Worm (Caenorhabditis elegans) whole organism, L2 larva: ENCODE results near the gene srlf-26.

ENCODE experiments used
- C34F6.9 ChIP-seq: fragments of 150-350 bp; optimal IDR thresholded peaks from 2 replicates; lab custom pipeline; 2014; ENCODE audit warnings: missing biosample characterization, missing genetic modification characterization
- R02D3.7 ChIP-seq: fragments of 150-350 bp; optimal IDR thresholded peaks from 2 replicates; lab custom pipeline; 2014; ENCODE audit warnings: missing biosample characterization, missing genetic modification characterization
- ZK546.5 ChIP-seq: sonication (generic microtip); optimal IDR thresholded peaks from 2 replicates; lab custom pipeline; 2017; ENCODE audit warnings: missing biosample characterization, missing genetic modification characterization
- aly-2 ChIP-seq: fragments of 150-350 bp; optimal IDR thresholded peaks from 2 replicates; lab custom pipeline; 2014; ENCODE audit warnings: missing biosample characterization, missing genetic modification characterization
- ama-1 ChIP-seq: fragments of 150-350 bp; optimal IDR thresholded peaks from 2 replicates; lab custom pipeline; 2018; ENCODE audit warnings: inconsistent platforms
- blmp-1 ChIP-seq: sonication (generic microtip); optimal IDR thresholded peaks from 2 replicates; lab custom pipeline; 2017; ENCODE audit warnings: missing genetic modification characterization, mild to moderate bottlenecking, missing compliant biosample characterization, antibody characterized with exemption, moderate library complexity; ENCODE audit not compliant: insufficient read depth
- ceh-16 ChIP-seq: fragments of 150-350 bp; optimal IDR thresholded peaks from 2 replicates; lab custom pipeline; 2014; ENCODE audit warnings: missing biosample characterization, missing genetic modification characterization
- crh-2 ChIP-seq: sonication (generic microtip); optimal IDR thresholded peaks from 2 replicates; lab custom pipeline; 2017; ENCODE audit warnings: missing biosample characterization, missing genetic modification characterization
- egl-27 ChIP-seq: sonication (generic microtip); optimal IDR thresholded peaks from 3 replicates; lab custom pipeline; 2017; ENCODE audit warnings: missing biosample characterization, missing genetic modification reagents, missing genetic modification characterization
- elt-1 ChIP-seq: fragments of 150-350 bp; optimal IDR thresholded peaks from 2 replicates; lab custom pipeline; 2014; ENCODE audit warnings: missing biosample characterization, missing genetic modification characterization
- fos-1 ChIP-seq: fragments of 150-350 bp; optimal IDR thresholded peaks from 2 replicates; lab custom pipeline; 2014; ENCODE audit warnings: missing biosample characterization, missing genetic modification characterization
- gmeb-1 ChIP-seq: fragments of 150-350 bp; optimal IDR thresholded peaks from 2 replicates; lab custom pipeline; 2014; ENCODE audit warnings: missing biosample characterization, missing genetic modification characterization
- lin-13 ChIP-seq: fragments of 150-350 bp; optimal IDR thresholded peaks from 2 replicates; lab custom pipeline; 2014; ENCODE audit warnings: missing biosample characterization, missing genetic modification reagents, missing genetic modification characterization
- lin-39 ChIP-seq: fragments of 150-350 bp; optimal IDR thresholded peaks from 2 replicates; lab custom pipeline; 2014; ENCODE audit warnings: missing biosample characterization, missing genetic modification reagents, missing genetic modification characterization
- lsy-2 ChIP-seq, 2 experiments: fragments of 150-350 bp in 1 of 2; sonication (generic microtip) in 1 of 2; optimal IDR thresholded peaks; 2 replicates each; lab custom pipeline; 2014 to 2017; ENCODE audit warnings: missing biosample characterization in 2 of 2, missing genetic modification characterization in 2 of 2
- mab-5 ChIP-seq: fragments of 150-350 bp; optimal IDR thresholded peaks from 2 replicates; lab custom pipeline; 2014; ENCODE audit warnings: missing biosample characterization, missing genetic modification characterization
- mbf-1 ChIP-seq: sonication (generic microtip); optimal IDR thresholded peaks from 2 replicates; lab custom pipeline; 2017; ENCODE audit warnings: missing biosample characterization, missing genetic modification characterization
- mdl-1 ChIP-seq, 2 experiments: fragments of 150-350 bp in 1 of 2; sonication (generic microtip) in 1 of 2; optimal IDR thresholded peaks; 2 replicates each; lab custom pipeline; 2017; ENCODE audit warnings: missing biosample characterization in 2 of 2, missing genetic modification characterization in 2 of 2
- nhr-10 ChIP-seq: sonication (generic microtip); optimal IDR thresholded peaks from 2 replicates; lab custom pipeline; 2017; ENCODE audit warnings: missing biosample characterization, missing genetic modification characterization
- nhr-11 ChIP-seq: fragments of 150-350 bp; optimal IDR thresholded peaks from 2 replicates; lab custom pipeline; 2014; ENCODE audit warnings: missing biosample characterization, missing genetic modification characterization
- nhr-12 ChIP-seq: fragments of 150-350 bp; optimal IDR thresholded peaks from 2 replicates; lab custom pipeline; 2014; ENCODE audit warnings: missing biosample characterization, missing genetic modification characterization
- nhr-129 ChIP-seq: fragments of 150-350 bp; optimal IDR thresholded peaks from 2 replicates; lab custom pipeline; 2014; ENCODE audit warnings: missing biosample characterization, missing genetic modification characterization
- nhr-23 ChIP-seq: fragments of 150-350 bp; optimal IDR thresholded peaks from 2 replicates; lab custom pipeline; 2014; ENCODE audit warnings: missing biosample characterization, missing genetic modification reagents, missing genetic modification characterization
- nhr-25 ChIP-seq: fragments of 150-350 bp; sonication (generic microtip); optimal IDR thresholded peaks from 3 replicates; lab custom pipeline; 2014; ENCODE audit warnings: missing biosample characterization, missing genetic modification characterization
- nhr-6 ChIP-seq: fragments of 150-350 bp; optimal IDR thresholded peaks from 2 replicates; lab custom pipeline; 2014; ENCODE audit warnings: missing biosample characterization, missing genetic modification characterization
- nhr-77 ChIP-seq: fragments of 150-350 bp; optimal IDR thresholded peaks from 2 replicates; lab custom pipeline; 2014; ENCODE audit warnings: missing biosample characterization, missing genetic modification characterization
- skn-1 ChIP-seq: sonication (generic microtip); optimal IDR thresholded peaks from 2 replicates; lab custom pipeline; 2017; ENCODE audit warnings: missing biosample characterization, missing genetic modification characterization
- sma-3 ChIP-seq: sonication (generic microtip); optimal IDR thresholded peaks from 2 replicates; lab custom pipeline; 2016; ENCODE audit warnings: missing genetic modification reagents, missing genetic modification characterization, missing compliant biosample characterization
- sma-9 ChIP-seq, 2 experiments: fragments of 150-350 bp in 1 of 2; sonication (generic microtip) in 1 of 2; optimal IDR thresholded peaks; 2 replicates each; lab custom pipeline; 2014 to 2016; ENCODE audit warnings: missing genetic modification characterization in 2 of 2, mild to moderate bottlenecking in 1 of 2, missing biosample characterization in 1 of 2, missing compliant biosample characterization in 1 of 2, missing genetic modification reagents in 1 of 2, moderate library complexity in 1 of 2
- snpc-4 ChIP-seq: fragments of 150-350 bp; optimal IDR thresholded peaks from 2 replicates; lab custom pipeline; 2014; ENCODE audit warnings: missing biosample characterization, missing genetic modification characterization
- unc-39 ChIP-seq: fragments of 150-350 bp; optimal IDR thresholded peaks from 2 replicates; lab custom pipeline; 2014; ENCODE audit warnings: missing biosample characterization, missing genetic modification characterization
- unc-55 ChIP-seq: fragments of 150-350 bp; sonication (generic microtip); optimal IDR thresholded peaks from 3 replicates; lab custom pipeline; 2014; ENCODE audit warnings: missing biosample characterization, missing genetic modification reagents, missing genetic modification characterization
- unc-62 ChIP-seq: fragments of 150-350 bp; optimal IDR thresholded peaks from 2 replicates; lab custom pipeline; 2014; ENCODE audit warnings: missing biosample characterization, missing genetic modification reagents, missing genetic modification characterization
- zag-1 ChIP-seq: fragments of 150-350 bp; optimal IDR thresholded peaks from 2 replicates; lab custom pipeline; 2014; ENCODE audit warnings: missing biosample characterization, missing genetic modification characterization
- ztf-1 ChIP-seq: fragments of 200-800 bp; sonication (Bioruptor generic); conservative IDR thresholded peaks from 2 replicates; pipeline ENCODE4 v1.3.6; 2022; ENCODE audit warnings: missing genetic modification characterization, missing compliant biosample characterization

The srlf-26 gene

ce11 chrIV:13687631-13688030, 8.9 kb downstream of the srlf-26 start:
- no peak for TF ChIP-seq unc-62 (GFP tag; lab: Kevin White, UChicago)
- no peak for TF ChIP-seq nhr-6 (tag; lab: Kevin White, UChicago)
- TF ChIP-seq ama-1 (lab: Kevin White, UChicago), result no peak
- TF ChIP-seq unc-39 (tag; lab: Kevin White, UChicago), result no peak
- no peak for TF ChIP-seq blmp-1
- TF ChIP-seq ceh-16 (tag; lab: Kevin White, UChicago), result no peak
- TF ChIP-seq snpc-4 (tag; lab: Kevin White, UChicago), result no peak
- TF ChIP-seq fos-1, result no peak

ce11 chrIV:13689302-13689880, 10.6 kb downstream of the srlf-26 start, which contains the start of gene T23G4.2:
TSS of gene T23G4.2 (minus strand) at chrIV:13689556.
- TF ChIP-seq sma-9 (GFP tag; optimal IDR thresholded peaks at IDR 0.05; lab: Kevin White, UChicago) (no peak), sma-9 (tag; optimal IDR thresholded peaks at IDR 0.05; lab: Kevin White, UChicago) (no peak), nhr-6 (tag; lab: Kevin White, UChicago) (no peak), C34F6.9 (tag; lab: Kevin White, UChicago) (no peak), gmeb-1 (tag; lab: Kevin White, UChicago) (no peak), crh-2 (peak; percentile 2), fos-1 (no peak), mdl-1 (tag; optimal IDR thresholded peaks at IDR 0.05; lab: Kevin White, UChicago) (no peak), zag-1 (tag; lab: Kevin White, UChicago) (peak; percentile 11), aly-2 (tag; lab: Kevin White, UChicago) (no peak), ZK546.5 (tag; lab: Kevin White, UChicago) (no peak), ama-1 (lab: Kevin White, UChicago) (no peak), lin-13 (GFP tag; lab: Kevin White, UChicago) (no peak), mbf-1 (no peak), unc-62 (GFP tag; lab: Kevin White, UChicago) (peak; percentile 41), mab-5 (tag; lab: Kevin White, UChicago) (peak; percentile 89), nhr-129 (tag; lab: Kevin White, UChicago) (peak; percentile 27)
- TF ChIP-seq, all 48 proteins: peak for 5

DNA sequence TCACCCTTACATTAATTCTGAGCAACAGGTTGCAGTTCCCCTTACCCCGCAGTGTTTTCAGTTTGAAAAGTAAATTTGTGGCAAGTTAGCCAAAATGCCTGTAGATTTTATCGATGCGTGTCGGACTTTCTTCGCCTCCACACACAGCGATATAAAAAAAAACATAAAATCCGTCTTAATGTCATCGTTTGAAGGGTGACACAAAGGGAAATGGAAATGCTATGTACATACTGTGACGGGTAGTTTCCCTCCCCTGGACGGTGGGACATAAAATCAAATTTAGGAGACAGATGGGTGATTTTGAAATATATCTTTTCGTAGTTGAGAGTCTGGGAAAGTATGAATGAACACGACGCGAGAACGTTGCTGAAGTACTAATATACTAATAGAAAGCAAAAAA, 13.8 kb downstream of the srlf-26 start:
- TF ChIP-seq skn-1 (tag; lab: Kevin White, UChicago), result no peak
- peak; percentile 10 for TF ChIP-seq nhr-25 (tag; lab: Kevin White, UChicago)
- no peak for TF ChIP-seq elt-1 (tag; lab: Kevin White, UChicago)
- peak; percentile 38 for TF ChIP-seq nhr-129 (tag; lab: Kevin White, UChicago)
- no peak for TF ChIP-seq egl-27 (tag; lab: Kevin White, UChicago)

- TF ChIP-seq nhr-10 (tag; lab: Kevin White, UChicago), result no peak
- TF ChIP-seq egl-27 (tag; lab: Kevin White, UChicago), result no peak
- no peak for TF ChIP-seq unc-55
- TF ChIP-seq nhr-129 (tag; lab: Kevin White, UChicago), result no peak
- TF ChIP-seq nhr-77 (tag; lab: Kevin White, UChicago), result no peak
- TF ChIP-seq aly-2 (tag; lab: Kevin White, UChicago), result no peak
- TF ChIP-seq ceh-16 (tag; lab: Kevin White, UChicago), result no peak
- TF ChIP-seq sma-3 (GFP tag; lab: Kevin White, UChicago), result no peak
- no peak for TF ChIP-seq nhr-11
- TF ChIP-seq sma-9 (GFP tag; optimal IDR thresholded peaks at IDR 0.05; lab: Kevin White, UChicago), result no peak
- no peak for TF ChIP-seq sma-9 (tag; optimal IDR thresholded peaks at IDR 0.05; lab: Kevin White, UChicago)
- no peak for TF ChIP-seq unc-39 (tag; lab: Kevin White, UChicago)
- no peak for TF ChIP-seq nhr-12 (tag; lab: Kevin White, UChicago)
- no peak for TF ChIP-seq mdl-1 (tag; optimal IDR thresholded peaks at IDR 0.05; lab: Kevin White, UChicago)
- TF ChIP-seq nhr-23, result no peak
- TF ChIP-seq nhr-6 (tag; lab: Kevin White, UChicago), result no peak
- TF ChIP-seq ztf-1 (GFP tag; lab: Robert Waterston, UW), result no peak
- TF ChIP-seq R02D3.7 (tag; lab: Kevin White, UChicago), result no peak
These were observed 15.2 kb downstream of the srlf-26 start for ce11 chrIV:13693976-13694375.

DNA sequence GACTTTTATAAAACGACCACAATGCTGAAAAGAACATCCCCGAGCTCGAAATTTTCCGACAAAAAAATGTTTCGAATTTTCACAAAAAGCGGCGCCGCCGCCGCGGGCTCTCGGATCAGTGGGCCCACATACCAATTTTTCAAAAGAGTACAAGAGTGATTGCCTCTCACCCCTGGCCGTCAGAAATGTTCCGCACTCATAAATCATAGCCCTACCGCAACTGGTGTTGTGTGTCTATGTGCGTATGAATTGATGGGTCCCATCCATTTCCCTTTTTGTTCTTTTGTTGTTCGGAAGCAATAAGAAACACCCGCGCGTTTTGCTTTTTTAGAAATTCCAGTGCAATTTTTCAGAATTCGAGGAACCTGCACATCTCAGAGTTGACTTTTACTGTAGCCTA, 15.9 kb downstream of the srlf-26 start:
- TF ChIP-seq nhr-129 (tag; lab: Kevin White, UChicago) (no peak), mab-5 (tag; lab: Kevin White, UChicago) (peak; percentile 98), nhr-25 (tag; lab: Kevin White, UChicago) (no peak), nhr-11 (no peak), lsy-2 (tag; optimal IDR thresholded peaks at IDR 0.05; lab: Kevin White, UChicago) (peak in 1 of 2 experiments; percentile 33), unc-62 (GFP tag; lab: Kevin White, UChicago) (peak; percentile 89), nhr-23 (no peak), elt-1 (tag; lab: Kevin White, UChicago) (no peak), lin-39 (tag; lab: Kevin White, UChicago) (peak; percentile 72), unc-55 (peak; percentile 27), mbf-1 (no peak)
